Worm (Caenorhabditis elegans) whole organism, L3 larva: Measurements from ENCODE around the gene hst-3.1.

Experiments used
- ceh-82 ChIP-seq: fragments of 150-350 bp; optimal IDR thresholded peaks from 2 replicates; lab custom pipeline; 2014; ENCODE audit warnings: missing biosample characterization, missing genetic modification characterization
- ceh-9 ChIP-seq: sonication (generic microtip); optimal IDR thresholded peaks from 2 replicates; lab custom pipeline; 2018; ENCODE audit warnings: missing biosample characterization, missing genetic modification characterization
- elt-1 ChIP-seq: fragments of 150-350 bp; optimal IDR thresholded peaks from 2 replicates; lab custom pipeline; 2014; ENCODE audit warnings: missing biosample characterization, missing genetic modification characterization
- fkh-10 ChIP-seq: sonication (generic microtip); optimal IDR thresholded peaks from 2 replicates; lab custom pipeline; 2017; ENCODE audit warnings: missing biosample characterization, missing genetic modification reagents, missing genetic modification characterization
- nhr-11 ChIP-seq: fragments of 150-350 bp; optimal IDR thresholded peaks from 2 replicates; lab custom pipeline; 2014; ENCODE audit warnings: missing biosample characterization, missing genetic modification characterization
- nhr-12 ChIP-seq: fragments of 150-350 bp; optimal IDR thresholded peaks from 2 replicates; lab custom pipeline; 2014; ENCODE audit warnings: missing biosample characterization, missing genetic modification characterization
- sea-2 ChIP-seq: fragments of 150-350 bp; sonication (generic microtip); optimal IDR thresholded peaks from 4 replicates; lab custom pipeline; 2014; ENCODE audit warnings: missing biosample characterization, missing genetic modification reagents, missing genetic modification characterization
- tbx-2 ChIP-seq: sonication (generic microtip); optimal IDR thresholded peaks from 2 replicates; lab custom pipeline; 2016; ENCODE audit warnings: mild to moderate bottlenecking, missing genetic modification characterization, missing compliant biosample characterization
- unc-62 ChIP-seq: fragments of 150-350 bp; sonication (generic microtip); optimal IDR thresholded peaks from 4 replicates; lab custom pipeline; 2014; ENCODE audit warnings: missing biosample characterization, missing genetic modification reagents, missing genetic modification characterization
- zag-1 ChIP-seq: fragments of 150-350 bp; optimal IDR thresholded peaks from 2 replicates; lab custom pipeline; 2014; ENCODE audit warnings: missing biosample characterization, missing genetic modification characterization
- ztf-4 ChIP-seq: fragments of 150-350 bp; optimal IDR thresholded peaks from 2 replicates; lab custom pipeline; 2014; ENCODE audit warnings: missing biosample characterization, missing genetic modification characterization

DNA sequence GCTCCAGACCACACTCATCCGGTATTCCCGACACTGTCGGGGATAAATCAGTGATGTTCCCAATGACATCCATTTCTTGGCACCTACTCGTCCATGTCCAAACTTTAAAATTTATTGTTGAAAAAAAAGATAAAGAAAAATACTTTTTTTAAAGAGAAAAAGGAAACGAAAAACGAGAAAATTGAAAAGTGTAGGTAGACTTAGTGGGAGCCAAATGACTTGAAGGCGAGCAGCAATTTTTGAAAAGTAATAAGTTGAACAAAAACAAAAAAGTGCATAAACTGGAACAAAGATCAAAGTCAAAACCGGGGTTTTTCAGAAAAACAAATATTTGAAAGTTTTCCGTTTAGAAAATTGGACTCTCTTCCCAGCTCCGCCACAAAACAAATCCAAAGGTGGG is 39.1 kb upstream of the hst-3.1 start, which contains the start of gene daf-37:
- TF ChIP-seq ztf-4 (tag; lab: Kevin White, UChicago) (no peak), nhr-12 (tag; lab: Kevin White, UChicago) (no peak), nhr-11 (tag; lab: Kevin White, UChicago) (no peak), zag-1 (tag; lab: Kevin White, UChicago) (no peak), ceh-82 (no peak), sea-2 (no peak), unc-62 (GFP tag; lab: Kevin White, UChicago) (no peak), fkh-10 (GFP tag; lab: Kevin White, UChicago) (no peak), ceh-9 (no peak), tbx-2 (tag; lab: Kevin White, UChicago) (no peak), elt-1 (tag; lab: Kevin White, UChicago) (no peak)
